Worm (Caenorhabditis elegans) whole organism, L4 larva: Measurements from ENCODE around the gene T01G6.10.
A peak's percentile ranks its signal among the peaks of the same experiment; 100 is the strongest.

Experiments
- F10B5.3 ChIP-seq: sonication (generic microtip); optimal IDR thresholded peaks from 2 replicates; lab custom pipeline; 2016; ENCODE audit warnings: mild to moderate bottlenecking, missing genetic modification characterization, missing compliant biosample characterization
- F26F4.8 ChIP-seq: fragments of 200-800 bp; sonication (Bioruptor generic); conservative IDR thresholded peaks from 2 replicates; pipeline ENCODE4 v1.3.6; 2022; ENCODE audit warnings: missing genetic modification characterization, missing compliant biosample characterization
- F37D6.2 ChIP-seq: sonication (generic microtip); optimal IDR thresholded peaks from 2 replicates; lab custom pipeline; 2016; ENCODE audit warnings: mild to moderate bottlenecking, missing genetic modification characterization, missing compliant biosample characterization
- F49E8.2 ChIP-seq: sonication (generic microtip); optimal IDR thresholded peaks from 2 replicates; lab custom pipeline; 2016; ENCODE audit warnings: missing compliant biosample characterization, mild to moderate bottlenecking, missing genetic modification characterization, borderline replicate concordance
- Y48G9A.11 ChIP-seq: fragments of 200-800 bp; sonication (Bioruptor generic); IDR thresholded peaks from 2 replicates; pipeline ENCODE4 v1.3.6; 2022; ENCODE audit warnings: missing genetic modification reagents, missing genetic modification characterization, missing compliant biosample characterization
- Y5F2A.4 ChIP-seq: fragments of 200-800 bp; sonication (Bioruptor generic); optimal IDR thresholded peaks from 2 replicates; lab custom pipeline; 2018; ENCODE audit warnings: mild to moderate bottlenecking, missing genetic modification characterization, missing compliant biosample characterization
- Y75B8A.6 ChIP-seq: fragments of 200-800 bp; sonication (Bioruptor generic); IDR thresholded peaks from 2 replicates; pipeline ENCODE4 v1.3.6; 2022; ENCODE audit warnings: missing genetic modification reagents, missing genetic modification characterization, missing compliant biosample characterization
- ZK337.2 ChIP-seq: fragments of 200-800 bp; sonication (Bioruptor generic); IDR thresholded peaks from 2 replicates; pipeline ENCODE4 v1.3.6; 2022; ENCODE audit warnings: missing genetic modification reagents, missing genetic modification characterization, missing compliant biosample characterization
- aha-1 ChIP-seq: fragments of 150-350 bp; peaks from one replicate; lab custom pipeline; 2014; ENCODE audit warnings: missing biosample characterization, missing genetic modification characterization
- ceh-28 ChIP-seq: fragments of 150-350 bp; optimal IDR thresholded peaks from 2 replicates; lab custom pipeline; 2014; ENCODE audit warnings: missing biosample characterization, missing genetic modification reagents, missing genetic modification characterization
- ceh-44 ChIP-seq: fragments of 200-800 bp; sonication (Bioruptor generic); IDR thresholded peaks from 2 replicates; pipeline ENCODE4 v1.3.6; 2022; ENCODE audit warnings: missing genetic modification reagents, missing genetic modification characterization, missing compliant biosample characterization
- ceh-62 ChIP-seq: sonication (generic microtip); optimal IDR thresholded peaks from 2 replicates; lab custom pipeline; 2017; ENCODE audit warnings: missing biosample characterization, missing genetic modification characterization
- ceh-82 ChIP-seq: sonication (generic microtip); optimal IDR thresholded peaks from 2 replicates; lab custom pipeline; 2017; ENCODE audit warnings: missing biosample characterization, missing genetic modification characterization
- cey-2 ChIP-seq: sonication (generic microtip); optimal IDR thresholded peaks from 3 replicates; lab custom pipeline; 2017; ENCODE audit warnings: missing genetic modification characterization, mild to moderate bottlenecking, missing compliant biosample characterization, antibody characterized with exemption, borderline replicate concordance; ENCODE audit not compliant: insufficient read depth
- daf-16 ChIP-seq, 3 experiments: sonication (generic microtip); optimal IDR thresholded peaks; 2 replicates each; lab custom pipeline; 2016 to 2017; ENCODE audit warnings: missing genetic modification characterization in 3 of 3, missing genetic modification reagents in 3 of 3, mild to moderate bottlenecking in 2 of 3, missing compliant biosample characterization in 2 of 3, missing biosample characterization in 1 of 3, moderate library complexity in 1 of 3
- dmd-6 ChIP-seq: fragments of 200-800 bp; sonication (Bioruptor generic); IDR thresholded peaks from 2 replicates; pipeline ENCODE4 v1.3.6; 2022; ENCODE audit warnings: missing genetic modification reagents, missing genetic modification characterization, missing compliant biosample characterization
- duxl-1 ChIP-seq: sonication (generic microtip); optimal IDR thresholded peaks from 2 replicates; lab custom pipeline; 2016; ENCODE audit warnings: mild to moderate bottlenecking, missing genetic modification characterization, moderate library complexity, missing compliant biosample characterization; ENCODE audit not compliant: poor library complexity
- fos-1 ChIP-seq: fragments of 150-350 bp; optimal IDR thresholded peaks from 2 replicates; lab custom pipeline; 2014; ENCODE audit warnings: missing biosample characterization, missing genetic modification characterization
- gei-8 ChIP-seq: fragments of 200-800 bp; sonication (Bioruptor generic); optimal IDR thresholded peaks from 2 replicates; lab custom pipeline; 2018; ENCODE audit warnings: mild to moderate bottlenecking, missing genetic modification characterization, missing compliant biosample characterization
- hlh-30 ChIP-seq: sonication (generic microtip); optimal IDR thresholded peaks from 2 replicates; lab custom pipeline; 2017; ENCODE audit warnings: antibody characterized with exemption, mild to moderate bottlenecking, missing genetic modification characterization, missing compliant biosample characterization; ENCODE audit not compliant: insufficient read depth
- jun-1 ChIP-seq: fragments of 150-350 bp; optimal IDR thresholded peaks from 2 replicates; lab custom pipeline; 2014; ENCODE audit warnings: missing biosample characterization, missing genetic modification reagents, missing genetic modification characterization
- lim-7 ChIP-seq: fragments of 200-800 bp; sonication (Bioruptor generic); IDR thresholded peaks from 2 replicates; pipeline ENCODE4 v1.3.6; 2022; ENCODE audit warnings: missing genetic modification characterization, missing compliant biosample characterization
- lin-13 ChIP-seq: fragments of 150-350 bp; optimal IDR thresholded peaks from 2 replicates; lab custom pipeline; 2014; ENCODE audit warnings: missing biosample characterization, missing genetic modification reagents, missing genetic modification characterization
- lin-38 ChIP-seq: fragments of 200-800 bp; sonication (Bioruptor generic); IDR thresholded peaks from 2 replicates; pipeline ENCODE4 v1.3.6; 2022; ENCODE audit warnings: missing genetic modification reagents, missing genetic modification characterization, missing compliant biosample characterization
- lsy-2 ChIP-seq, 2 experiments: fragments of 150-350 bp in 1 of 2; sonication (generic microtip) in 1 of 2; optimal IDR thresholded peaks; 2 replicates each; lab custom pipeline; 2014 to 2017; ENCODE audit warnings: missing biosample characterization in 2 of 2, missing genetic modification characterization in 2 of 2
- mdl-1 ChIP-seq, 2 experiments: fragments of 150-350 bp in 1 of 2; sonication (generic microtip) in 1 of 2; optimal IDR thresholded peaks; 2 replicates each; lab custom pipeline; 2014 to 2017; ENCODE audit warnings: missing biosample characterization in 2 of 2, missing genetic modification characterization in 2 of 2
- mdt-29 ChIP-seq: fragments of 200-800 bp; sonication (Bioruptor generic); IDR thresholded peaks from 2 replicates; pipeline ENCODE4 v1.3.6; 2022; ENCODE audit warnings: missing genetic modification reagents, missing genetic modification characterization, missing compliant biosample characterization
- mep-1 ChIP-seq: fragments of 150-350 bp; sonication (generic microtip); optimal IDR thresholded peaks from 3 replicates; lab custom pipeline; 2014; ENCODE audit warnings: missing biosample characterization, missing genetic modification characterization
- nhr-102 ChIP-seq: sonication (generic microtip); optimal IDR thresholded peaks from 2 replicates; lab custom pipeline; 2016; ENCODE audit warnings: mild to moderate bottlenecking, missing genetic modification characterization, moderate library complexity, missing compliant biosample characterization
- nhr-25 ChIP-seq: sonication (generic microtip); optimal IDR thresholded peaks from 2 replicates; lab custom pipeline; 2017; ENCODE audit warnings: missing genetic modification characterization, mild to moderate bottlenecking, missing compliant biosample characterization, antibody characterized with exemption, moderate library complexity, borderline replicate concordance; ENCODE audit not compliant: insufficient read depth
- nhr-28 ChIP-seq: fragments of 150-350 bp; optimal IDR thresholded peaks from 2 replicates; lab custom pipeline; 2014; ENCODE audit warnings: missing biosample characterization, missing genetic modification characterization
- nhr-41 ChIP-seq: fragments of 200-800 bp; sonication (Bioruptor generic); IDR thresholded peaks from 2 replicates; pipeline ENCODE4 v1.3.6; 2022; ENCODE audit warnings: missing genetic modification reagents, missing genetic modification characterization, missing compliant biosample characterization
- nhr-48 ChIP-seq: sonication (generic microtip); optimal IDR thresholded peaks from 2 replicates; lab custom pipeline; 2016; ENCODE audit warnings: mild to moderate bottlenecking, missing genetic modification characterization, missing compliant biosample characterization
- nhr-77 ChIP-seq: fragments of 150-350 bp; optimal IDR thresholded peaks from 2 replicates; lab custom pipeline; 2014; ENCODE audit warnings: missing biosample characterization, missing genetic modification characterization
- pqm-1 ChIP-seq: sonication (generic microtip); optimal IDR thresholded peaks from 2 replicates; lab custom pipeline; 2017; ENCODE audit warnings: missing biosample characterization, missing genetic modification characterization
- skn-1 ChIP-seq: fragments of 150-350 bp; optimal IDR thresholded peaks from 2 replicates; lab custom pipeline; 2014; ENCODE audit warnings: missing biosample characterization, missing genetic modification characterization
- snpc-1.2 ChIP-seq: fragments of 200-800 bp; sonication (Bioruptor generic); IDR thresholded peaks from 2 replicates; pipeline ENCODE4 v1.3.6; 2022; ENCODE audit warnings: missing genetic modification reagents, missing genetic modification characterization, missing compliant biosample characterization
- spr-3 ChIP-seq: fragments of 200-800 bp; sonication (Bioruptor generic); optimal IDR thresholded peaks from 2 replicates; lab custom pipeline; 2018; ENCODE audit warnings: mild to moderate bottlenecking, missing genetic modification characterization, missing compliant biosample characterization
- zag-1 ChIP-seq: fragments of 150-350 bp; optimal IDR thresholded peaks from 2 replicates; lab custom pipeline; 2014; ENCODE audit warnings: missing biosample characterization, missing genetic modification characterization
- zfp-3 ChIP-seq: fragments of 200-800 bp; sonication (Bioruptor generic); conservative IDR thresholded peaks from 2 replicates; pipeline ENCODE4 v1.3.6; 2022; ENCODE audit warnings: missing genetic modification reagents, missing genetic modification characterization, missing compliant biosample characterization
- zip-2 ChIP-seq: fragments of 150-350 bp; optimal IDR thresholded peaks from 2 replicates; lab custom pipeline; 2014; ENCODE audit warnings: missing biosample characterization, missing genetic modification characterization
- ztf-7 ChIP-seq: fragments of 150-350 bp; optimal IDR thresholded peaks from 2 replicates; lab custom pipeline; 2014; ENCODE audit warnings: missing biosample characterization, missing genetic modification characterization

The T01G6.10 gene

DNA sequence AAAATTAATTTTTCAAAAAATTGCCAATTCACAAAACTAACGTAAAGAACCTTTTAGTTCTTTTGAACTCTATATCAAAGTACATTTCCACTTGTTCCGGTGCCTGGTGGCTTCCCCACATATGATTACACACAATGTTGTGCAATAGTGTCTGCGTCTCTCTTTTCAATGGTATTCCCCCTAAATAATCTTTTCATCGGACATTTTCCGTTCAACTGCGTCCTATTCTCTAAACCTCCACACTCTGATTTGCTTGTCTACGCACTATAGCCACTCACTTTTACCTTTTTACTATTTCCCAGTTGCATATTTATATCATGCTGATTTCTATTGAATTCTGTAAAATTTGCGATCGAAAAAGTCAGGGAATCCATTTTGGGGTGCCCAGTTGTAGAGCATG, 29.0 kb upstream of the T01G6.10 start, which contains the start of gene nhr-58 (continued):
- TF ChIP-seq spr-3 (GFP tag; lab: Kevin White, UChicago) (no peak), ceh-28 (tag; lab: Kevin White, UChicago) (no peak), jun-1 (tag; lab: Kevin White, UChicago) (peak; percentile 53), ceh-82 (no peak), skn-1 (tag; lab: Kevin White, UChicago) (no peak), Y5F2A.4 (no peak), hlh-30 (tag; lab: Kevin White, UChicago) (peak; percentile 79), aha-1 (tag; lab: Kevin White, UChicago) (no peak), ztf-7 (tag; lab: Kevin White, UChicago) (peak; percentile 77), nhr-77 (tag; lab: Kevin White, UChicago) (peak; percentile 92), Y75B8A.6 (no peak), mep-1 (tag; lab: Kevin White, UChicago) (no peak), ceh-44 (GFP tag; lab: Robert Waterston, UW) (no peak), lsy-2 (tag; optimal IDR thresholded peaks at IDR 0.05; lab: Kevin White, UChicago) (peak in 1 of 2 experiments; percentile 35), pqm-1 (peak; percentile 76), nhr-25 (peak; percentile 59), mdt-29 (GFP tag; lab: Robert Waterston, UW) (no peak), gei-8 (no peak), nhr-102 (tag; lab: Kevin White, UChicago) (peak; percentile 84), Y48G9A.11 (GFP tag; lab: Robert Waterston, UW) (no peak), lin-13 (GFP tag; lab: Kevin White, UChicago) (no peak), nhr-48 (peak; percentile 94), ceh-62 (tag; lab: Kevin White, UChicago) (no peak), F10B5.3 (tag; lab: Kevin White, UChicago) (no peak), nhr-41 (GFP tag; lab: Robert Waterston, UW) (no peak), cey-2 (tag; lab: Kevin White, UChicago) (no peak), snpc-1.2 (GFP tag; lab: Robert Waterston, UW) (no peak), mdl-1 (tag; optimal IDR thresholded peaks at IDR 0.05; lab: Kevin White, UChicago) (peak; percentile 74 to 86), F26F4.8 (no peak), lim-7 (GFP tag; lab: Robert Waterston, UW) (no peak)

DNA sequence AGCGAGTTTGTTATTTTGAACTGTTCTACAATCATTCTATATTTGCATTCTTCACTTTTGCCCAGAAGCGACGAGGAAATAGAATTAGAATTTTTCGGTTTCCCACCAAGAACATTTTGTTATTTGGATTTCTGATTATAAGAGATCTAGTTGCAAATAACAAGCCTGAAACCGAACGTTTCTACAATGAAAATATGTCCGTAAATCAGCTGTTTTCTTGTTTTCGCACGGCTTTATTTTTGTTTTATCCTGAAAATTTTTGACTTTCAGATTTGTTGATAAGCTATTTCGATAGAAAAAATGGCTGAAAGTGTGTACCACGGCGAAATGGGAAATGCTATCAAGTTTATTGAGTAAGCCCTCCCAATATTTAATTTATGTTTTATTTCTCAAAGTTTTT, 24.6 kb upstream of the T01G6.10 start, which contains the start of gene srw-108:
Gene srw-108, plus strand, starts transcription at position 301 of the 400 bp plus-strand sequence.
- no peak for TF ChIP-seq F37D6.2
- no peak for TF ChIP-seq daf-16 (GFP tag; optimal IDR thresholded peaks at IDR 0.05; lab: Kevin White, UChicago)
- no peak for TF ChIP-seq daf-16 (tag; optimal IDR thresholded peaks at IDR 0.05; lab: Kevin White, UChicago)

DNA sequence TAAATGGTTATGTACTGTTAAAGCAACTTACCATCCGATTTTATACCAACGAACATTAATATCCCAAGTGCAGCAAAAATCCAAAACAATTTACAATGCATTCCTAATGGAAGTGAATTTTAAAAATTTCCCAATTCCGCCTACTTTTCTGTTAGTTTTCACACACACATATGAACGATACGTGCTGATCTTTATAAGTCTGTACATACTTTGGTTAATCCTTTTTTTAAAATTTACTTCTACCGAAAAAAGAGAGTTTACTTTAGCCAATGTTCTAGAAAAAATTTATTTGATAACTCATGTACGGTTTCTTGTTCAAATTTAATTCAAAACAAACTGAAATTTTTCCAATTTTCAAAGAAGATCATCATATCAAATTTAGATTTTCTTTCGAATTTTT, 22.0 kb upstream of the T01G6.10 start, which contains the start of gene R11G11.16:
Gene R11G11.16, minus strand, starts transcription at position 101 of the 400 bp plus-strand sequence.
- TF ChIP-seq spr-3 (GFP tag; lab: Kevin White, UChicago) (no peak), zag-1 (no peak), ZK337.2 (GFP tag; lab: Robert Waterston, UW) (no peak), zip-2 (tag; lab: Kevin White, UChicago) (no peak), Y48G9A.11 (GFP tag; lab: Robert Waterston, UW) (no peak), fos-1 (tag; lab: Kevin White, UChicago) (no peak)

DNA sequence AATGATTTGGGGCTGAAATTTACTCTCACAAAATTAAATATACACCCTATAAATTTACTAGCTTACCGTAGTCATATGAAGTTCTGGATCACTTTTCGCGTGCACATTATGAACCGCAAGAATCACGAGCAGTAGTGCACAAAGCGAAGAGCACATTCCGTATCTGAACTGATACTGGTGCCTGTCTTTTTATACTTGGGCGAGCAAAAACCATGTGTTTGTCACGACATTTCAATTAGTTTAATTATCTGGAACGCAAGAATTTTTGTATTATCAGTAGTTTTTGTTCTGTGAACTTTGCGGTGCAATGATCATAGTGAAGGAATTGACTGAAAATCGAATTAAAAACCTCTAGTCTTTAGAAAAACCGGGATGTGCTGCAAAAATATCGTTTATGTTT, 21.0 kb upstream of the T01G6.10 start, which contains the start of gene lipl-3:
Gene lipl-3, minus strand, starts transcription at position 161 of the 400 bp plus-strand sequence.
- TF ChIP-seq duxl-1 (no peak), dmd-6 (GFP tag; lab: Robert Waterston, UW) (peak; percentile 77), ceh-62 (tag; lab: Kevin White, UChicago) (no peak), F37D6.2 (no peak), nhr-28 (tag; lab: Kevin White, UChicago) (peak; percentile 65), hlh-30 (tag; lab: Kevin White, UChicago) (peak; percentile 15), F49E8.2 (no peak), zfp-3 (GFP tag; lab: Robert Waterston, UW) (no peak), lin-38 (GFP tag; lab: Robert Waterston, UW) (no peak), nhr-77 (tag; lab: Kevin White, UChicago) (no peak)
